Fruit fly (Drosophila melanogaster): Measurements from ENCODE around the gene Xrp1.

DNA sequence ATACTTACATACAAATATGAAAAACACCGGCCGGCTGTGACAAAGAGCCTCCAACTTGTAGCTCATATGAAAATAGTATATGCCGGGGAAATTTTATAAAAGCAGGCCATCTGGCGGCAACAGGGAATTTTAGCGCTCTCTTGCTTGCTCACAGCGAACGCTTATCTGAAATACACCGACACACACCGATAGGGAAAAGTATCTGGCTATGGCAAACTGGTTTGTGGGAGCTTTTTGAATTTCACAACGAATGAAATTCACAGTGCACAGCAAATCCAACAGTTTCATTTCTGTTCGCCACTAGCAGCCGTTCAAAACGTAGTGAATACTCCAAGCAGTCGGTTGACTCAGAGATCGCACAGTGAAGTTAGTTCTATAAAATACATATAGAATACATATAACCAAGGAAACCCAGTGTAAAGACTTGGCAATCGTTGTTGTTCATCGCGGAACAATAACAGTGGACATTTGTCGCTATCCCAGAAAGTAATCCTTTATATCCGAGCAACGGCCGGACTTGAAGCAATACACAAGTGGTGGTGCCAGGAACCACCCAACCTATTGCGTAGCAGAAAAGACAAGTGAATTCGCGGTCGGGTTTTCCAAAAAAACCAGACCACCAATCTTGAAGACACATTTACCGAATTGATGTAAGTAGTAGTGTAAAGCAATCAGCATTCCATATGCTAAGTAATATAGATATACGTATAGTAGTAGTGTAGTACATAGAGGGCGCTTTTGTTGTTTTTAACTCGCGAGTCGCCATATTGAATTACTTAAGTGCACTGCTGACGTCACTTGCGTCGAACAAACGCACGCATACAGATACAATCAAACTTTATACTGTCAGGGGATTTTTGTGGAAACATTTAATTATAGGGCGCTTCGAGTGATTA lies 3.5 kb downstream of the Xrp1 start:
- TF ChIP-seq CG8478 (optimal IDR thresholded peaks at IDR 0.05) (no peak), CTCF (optimal IDR thresholded peaks at IDR 0.05) (peak; percentile 68 to 71)

Measured in S2 (cell line).